Worm (Caenorhabditis elegans) whole organism, L1 larva: ENCODE data around the gene rpb-2.
A peak's percentile ranks its signal among the peaks of the same experiment; 100 is the strongest.

Source experiments
- C04F5.9 ChIP-seq: sonication (generic microtip); optimal IDR thresholded peaks from 2 replicates; lab custom pipeline; 2016; ENCODE audit warnings: missing genetic modification characterization, missing compliant biosample characterization
- F16B12.6 ChIP-seq: fragments of 150-350 bp; optimal IDR thresholded peaks from 2 replicates; lab custom pipeline; 2014; ENCODE audit warnings: missing biosample characterization, missing genetic modification characterization
- alr-1 ChIP-seq: fragments of 200-800 bp; sonication (Bioruptor generic); optimal IDR thresholded peaks from 2 replicates; lab custom pipeline; 2018; ENCODE audit warnings: borderline replicate concordance, mild to moderate bottlenecking, missing genetic modification characterization, missing compliant biosample characterization
- aly-2 ChIP-seq: fragments of 150-350 bp; optimal IDR thresholded peaks from 2 replicates; lab custom pipeline; 2014; ENCODE audit warnings: missing biosample characterization, missing genetic modification characterization
- ama-1 ChIP-seq: fragments of 150-350 bp; optimal IDR thresholded peaks from 2 replicates; lab custom pipeline; 2014
- blmp-1 ChIP-seq: fragments of 150-350 bp; optimal IDR thresholded peaks from 2 replicates; lab custom pipeline; 2014; ENCODE audit warnings: missing biosample characterization, missing genetic modification characterization
- ceh-63 ChIP-seq: fragments of 200-800 bp; sonication (Bioruptor generic); optimal IDR thresholded peaks from 2 replicates; lab custom pipeline; 2018; ENCODE audit warnings: mild to moderate bottlenecking, missing genetic modification characterization, missing compliant biosample characterization
- ceh-88 ChIP-seq: fragments of 200-800 bp; sonication (Bioruptor generic); IDR thresholded peaks from 2 replicates; pipeline ENCODE4 v1.3.6; 2022; ENCODE audit warnings: missing genetic modification characterization, missing compliant biosample characterization
- ceh-90 ChIP-seq: sonication (generic microtip); optimal IDR thresholded peaks from 2 replicates; lab custom pipeline; 2016; ENCODE audit warnings: missing genetic modification characterization, missing compliant biosample characterization
- ces-1 ChIP-seq: fragments of 150-350 bp; optimal IDR thresholded peaks from 2 replicates; lab custom pipeline; 2014; ENCODE audit warnings: missing biosample characterization, missing genetic modification reagents, missing genetic modification characterization
- dsc-1 ChIP-seq: sonication (generic microtip); optimal IDR thresholded peaks from 2 replicates; lab custom pipeline; 2016; ENCODE audit warnings: mild to moderate bottlenecking, missing genetic modification characterization, missing compliant biosample characterization
- efl-1 ChIP-seq, 4 experiments: fragments of 150-350 bp; optimal IDR thresholded peaks in 3 of 4; peaks in 1 of 4; 1 replicate in 1 of 4; 2 replicates in 3 of 4; lab custom pipeline; 2014; ENCODE audit warnings: missing biosample characterization in 2 of 4, missing genetic modification characterization in 2 of 4, missing genetic modification reagents in 2 of 4
- egl-13 ChIP-seq: sonication (generic microtip); optimal IDR thresholded peaks from 2 replicates; lab custom pipeline; 2016; ENCODE audit warnings: missing genotype, missing genetic modification reagents, missing genetic modification characterization, missing compliant biosample characterization
- elt-2 ChIP-seq: sonication (generic microtip); optimal IDR thresholded peaks from 2 replicates; lab custom pipeline; 2016; ENCODE audit warnings: missing genetic modification characterization, mild to moderate bottlenecking, inconsistent platforms, missing compliant biosample characterization, missing genetic modification reagents
- ets-5 ChIP-seq: fragments of 200-800 bp; sonication (Bioruptor generic); IDR thresholded peaks from 2 replicates; pipeline ENCODE4 v1.3.6; 2022; ENCODE audit warnings: missing genetic modification characterization, missing compliant biosample characterization
- fkh-10 ChIP-seq: sonication (generic microtip); optimal IDR thresholded peaks from 2 replicates; lab custom pipeline; 2017; ENCODE audit warnings: missing biosample characterization, missing genetic modification reagents, missing genetic modification characterization
- fkh-8 ChIP-seq: sonication (generic microtip); optimal IDR thresholded peaks from 2 replicates; lab custom pipeline; 2016; ENCODE audit warnings: mild to moderate bottlenecking, missing genetic modification characterization, missing compliant biosample characterization
- fos-1 ChIP-seq: fragments of 150-350 bp; optimal IDR thresholded peaks from 2 replicates; lab custom pipeline; 2014; ENCODE audit warnings: missing biosample characterization, missing genetic modification characterization
- hlh-4 ChIP-seq: sonication (generic microtip); optimal IDR thresholded peaks from 2 replicates; lab custom pipeline; 2016; ENCODE audit warnings: mild to moderate bottlenecking, missing genetic modification characterization, missing compliant biosample characterization
- irx-1 ChIP-seq: sonication (generic microtip); optimal IDR thresholded peaks from 2 replicates; lab custom pipeline; 2016; ENCODE audit warnings: missing genetic modification characterization, missing compliant biosample characterization
- jun-1 ChIP-seq: fragments of 150-350 bp; optimal IDR thresholded peaks from 2 replicates; lab custom pipeline; 2014; ENCODE audit warnings: missing biosample characterization, missing genetic modification reagents, missing genetic modification characterization
- lin-13 ChIP-seq: fragments of 150-350 bp; optimal IDR thresholded peaks from 2 replicates; lab custom pipeline; 2014; ENCODE audit warnings: missing biosample characterization, missing genetic modification reagents, missing genetic modification characterization
- lin-14 ChIP-seq: fragments of 200-800 bp; sonication (Bioruptor generic); optimal IDR thresholded peaks from 2 replicates; lab custom pipeline; 2018; ENCODE audit warnings: mild to moderate bottlenecking, missing genetic modification characterization, moderate library complexity, missing compliant biosample characterization
- lin-15B ChIP-seq: fragments of 150-350 bp; sonication (generic microtip); optimal IDR thresholded peaks from 3 replicates; lab custom pipeline; 2014; ENCODE audit warnings: missing biosample characterization, missing genetic modification characterization
- lin-39 ChIP-seq: fragments of 150-350 bp; optimal IDR thresholded peaks from 2 replicates; lab custom pipeline; 2014; ENCODE audit warnings: missing biosample characterization, missing genetic modification reagents, missing genetic modification characterization
- mep-1 ChIP-seq: fragments of 150-350 bp; optimal IDR thresholded peaks from 2 replicates; lab custom pipeline; 2014; ENCODE audit warnings: missing biosample characterization, missing genetic modification characterization
- nhr-12 ChIP-seq: sonication (generic microtip); optimal IDR thresholded peaks from 2 replicates; lab custom pipeline; 2017; ENCODE audit warnings: missing biosample characterization, missing genetic modification characterization
- nhr-19 ChIP-seq: fragments of 200-800 bp; sonication (Bioruptor generic); conservative IDR thresholded peaks from 2 replicates; pipeline ENCODE4 v1.3.6; 2022; ENCODE audit warnings: missing genetic modification characterization, missing compliant biosample characterization
- nhr-20 ChIP-seq: sonication (generic microtip); optimal IDR thresholded peaks from 2 replicates; lab custom pipeline; 2016; ENCODE audit warnings: mild to moderate bottlenecking, missing genetic modification characterization, missing compliant biosample characterization
- nhr-28 ChIP-seq: fragments of 150-350 bp; optimal IDR thresholded peaks from 2 replicates; lab custom pipeline; 2014; ENCODE audit warnings: missing biosample characterization, missing genetic modification characterization
- nhr-47 ChIP-seq: sonication (generic microtip); optimal IDR thresholded peaks from 2 replicates; lab custom pipeline; 2016; ENCODE audit warnings: mild to moderate bottlenecking, missing genetic modification characterization, moderate library complexity, missing compliant biosample characterization
- nhr-71 ChIP-seq: sonication (generic microtip); optimal IDR thresholded peaks from 2 replicates; lab custom pipeline; 2016; ENCODE audit warnings: mild to moderate bottlenecking, missing genetic modification characterization, moderate library complexity, missing compliant biosample characterization
- nhr-77 ChIP-seq: fragments of 150-350 bp; optimal IDR thresholded peaks from 2 replicates; lab custom pipeline; 2014; ENCODE audit warnings: missing biosample characterization, missing genetic modification characterization
- nhr-84 ChIP-seq: sonication (generic microtip); optimal IDR thresholded peaks from 2 replicates; lab custom pipeline; 2017; ENCODE audit warnings: missing biosample characterization, missing genetic modification characterization
- nhr-85 ChIP-seq: sonication (generic microtip); peaks from one replicate; lab custom pipeline; 2016; ENCODE audit warnings: missing genetic modification characterization, inconsistent platforms, missing compliant biosample characterization
- pax-3 ChIP-seq: fragments of 200-800 bp; sonication (Bioruptor generic); optimal IDR thresholded peaks from 2 replicates; lab custom pipeline; 2018; ENCODE audit warnings: mild to moderate bottlenecking, missing genetic modification characterization, moderate library complexity, missing compliant biosample characterization
- snu-23 ChIP-seq: sonication (generic microtip); optimal IDR thresholded peaks from 2 replicates; lab custom pipeline; 2016; ENCODE audit warnings: missing genetic modification characterization, missing compliant biosample characterization
- sox-4 ChIP-seq: sonication (generic microtip); optimal IDR thresholded peaks from 2 replicates; lab custom pipeline; 2016; ENCODE audit warnings: missing genetic modification characterization, missing compliant biosample characterization
- sptf-1 ChIP-seq: fragments of 150-350 bp; optimal IDR thresholded peaks from 2 replicates; lab custom pipeline; 2014; ENCODE audit warnings: missing biosample characterization, missing genetic modification characterization
- unc-130 ChIP-seq: fragments of 150-350 bp; optimal IDR thresholded peaks from 2 replicates; lab custom pipeline; 2017; ENCODE audit warnings: missing biosample characterization, missing genetic modification characterization, inconsistent platforms
- unc-30 ChIP-seq: sonication (generic microtip); optimal IDR thresholded peaks from 2 replicates; lab custom pipeline; 2017; ENCODE audit warnings: missing biosample characterization, missing genetic modification characterization
- unc-98 ChIP-seq: fragments of 200-800 bp; sonication (Bioruptor generic); IDR thresholded peaks from 2 replicates; pipeline ENCODE4 v1.3.6; 2022; ENCODE audit warnings: missing genetic modification characterization, missing compliant biosample characterization
- xbp-1 ChIP-seq: sonication (generic microtip); optimal IDR thresholded peaks from 2 replicates; lab custom pipeline; 2016; ENCODE audit warnings: missing genetic modification characterization, missing compliant biosample characterization
- zag-1 ChIP-seq: fragments of 150-350 bp; optimal IDR thresholded peaks from 2 replicates; lab custom pipeline; 2014; ENCODE audit warnings: missing biosample characterization, missing genetic modification characterization
- zip-4 ChIP-seq: fragments of 200-800 bp; sonication (Bioruptor generic); optimal IDR thresholded peaks from 2 replicates; lab custom pipeline; 2018; ENCODE audit warnings: mild to moderate bottlenecking, missing genetic modification characterization, moderate library complexity, missing compliant biosample characterization
- ztf-4 ChIP-seq: fragments of 150-350 bp; optimal IDR thresholded peaks from 2 replicates; lab custom pipeline; 2014; ENCODE audit warnings: missing biosample characterization, missing genetic modification characterization

rpb-2 gene

DNA sequence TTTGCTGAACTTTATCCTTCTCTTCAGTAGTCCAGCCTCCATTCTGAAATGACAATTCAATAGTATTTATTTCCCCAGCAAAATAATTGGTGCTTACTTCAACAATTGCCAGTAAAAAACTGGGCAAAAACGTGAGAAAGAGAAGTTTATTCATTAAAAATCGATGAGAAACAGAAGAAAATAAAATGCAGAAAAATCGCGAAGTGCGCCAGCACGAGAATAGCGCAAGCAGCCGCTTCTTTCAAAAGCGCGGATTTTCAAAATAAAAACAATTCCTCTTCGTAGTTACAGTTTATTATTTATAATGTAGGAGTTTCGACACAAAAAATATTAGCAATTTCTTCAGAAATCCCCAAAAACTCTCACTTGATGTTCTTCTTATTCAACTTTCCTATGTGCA is 23.5 kb downstream of the rpb-2 start, which contains the start of gene C27F2.9 (continued):
- TF ChIP-seq fkh-10 (GFP tag; lab: Kevin White, UChicago): peak; percentile 73
- TF ChIP-seq alr-1: no peak
- TF ChIP-seq lin-13 (GFP tag; lab: Kevin White, UChicago): peak; percentile 71
- peak; percentile 90 for TF ChIP-seq irx-1 (tag; lab: Kevin White, UChicago)
- peak; percentile 88 for TF ChIP-seq lin-14 (GFP tag; lab: Kevin White, UChicago)
- TF ChIP-seq jun-1 (tag; lab: Kevin White, UChicago): peak; percentile 79
- TF ChIP-seq snu-23 (GFP tag; lab: Kevin White, UChicago): peak; percentile 94
- TF ChIP-seq ama-1 (lab: Kevin White, UChicago): peak; percentile 9
- TF ChIP-seq blmp-1 (tag; lab: Kevin White, UChicago): peak; percentile 71
- peak; percentile 85 for TF ChIP-seq aly-2 (tag; lab: Kevin White, UChicago)
- peak; percentile 95 for TF ChIP-seq nhr-47 (tag; lab: Kevin White, UChicago)
- TF ChIP-seq nhr-19 (GFP tag; lab: Robert Waterston, UW): peak; percentile 91
- peak; percentile 72 for TF ChIP-seq zip-4 (GFP tag; lab: Kevin White, UChicago)
- no peak for TF ChIP-seq unc-98 (GFP tag; lab: Robert Waterston, UW)
- TF ChIP-seq fos-1: peak; percentile 80
- no peak for TF ChIP-seq sptf-1 (tag; lab: Kevin White, UChicago)
- no peak for TF ChIP-seq ets-5 (GFP tag; lab: Robert Waterston, UW)
- TF ChIP-seq ztf-4 (tag; lab: Kevin White, UChicago): peak; percentile 61
- peak; percentile 95 for TF ChIP-seq mep-1 (tag; lab: Kevin White, UChicago)
- TF ChIP-seq zag-1 (tag; lab: Kevin White, UChicago): peak; percentile 18
- TF ChIP-seq nhr-85 (tag; lab: Kevin White, UChicago): peak; percentile 93
- TF ChIP-seq elt-2 (tag; lab: Kevin White, UChicago): peak; percentile 74
- no peak for TF ChIP-seq nhr-84 (tag; lab: Kevin White, UChicago)
- peak; percentile 84 for TF ChIP-seq egl-13 (tag; lab: Kevin White, UChicago)
- TF ChIP-seq ceh-90 (tag; lab: Kevin White, UChicago): peak; percentile 63
- TF ChIP-seq lin-15B: peak; percentile 75
- no peak for TF ChIP-seq ceh-63 (GFP tag; lab: Kevin White, UChicago)
- TF ChIP-seq F16B12.6 (tag; lab: Kevin White, UChicago): peak; percentile 75
- peak; percentile 86 for TF ChIP-seq lin-39 (tag; lab: Kevin White, UChicago)
- peak; percentile 95 for TF ChIP-seq nhr-71 (tag; lab: Kevin White, UChicago)
- peak; percentile 72 for TF ChIP-seq nhr-77
- no peak for TF ChIP-seq ces-1
- no peak for TF ChIP-seq nhr-28 (tag; lab: Kevin White, UChicago)
- no peak for TF ChIP-seq hlh-4 (tag; lab: Kevin White, UChicago)
- peak; percentile 91 for TF ChIP-seq nhr-20 (tag; lab: Kevin White, UChicago)
- TF ChIP-seq unc-130: peak; percentile 81
- TF ChIP-seq unc-30 (tag; lab: Kevin White, UChicago): no peak
- peak; percentile 78 for TF ChIP-seq pax-3
- peak; percentile 57; the same call in 1 of the 2 replicates for TF ChIP-seq ceh-88 (GFP tag; lab: Robert Waterston, UW)
- peak; percentile 84 for TF ChIP-seq fkh-8 (tag; lab: Kevin White, UChicago)
- peak; percentile 94 for TF ChIP-seq dsc-1 (tag; lab: Kevin White, UChicago)
- TF ChIP-seq nhr-12 (tag; lab: Kevin White, UChicago): peak; percentile 21
- peak; percentile 87 for TF ChIP-seq C04F5.9 (tag; lab: Kevin White, UChicago)
- TF ChIP-seq xbp-1 (tag; lab: Kevin White, UChicago): peak; percentile 93
- TF ChIP-seq sox-4 (tag; lab: Kevin White, UChicago): peak; percentile 82
- peak; percentile 98 to 99 for TF ChIP-seq efl-1 (optimal IDR thresholded peaks at IDR 0.05; lab: Kevin White, UChicago)
- TF ChIP-seq efl-1 (GFP tag; optimal IDR thresholded peaks at IDR 0.05 in 1 of 2; lab: Kevin White, UChicago): peak; percentile 99 to 100
- TF ChIP-seq, all 84 proteins: peak for 65
